Fruit fly (Drosophila melanogaster): ENCODE results near the gene Gug.

Gug gene

dm6 chr3L:8449800-8450690, at the start of gene Gug:
Gene Gug (plus strand): TSS chr3L:8449922.
- TF ChIP-seq insv (optimal IDR thresholded peaks at IDR 0.05) (no peak), Sin3A (optimal IDR thresholded peaks at IDR 0.05) (no peak), Myc (optimal IDR thresholded peaks at IDR 0.05) (no peak), psq (optimal IDR thresholded peaks at IDR 0.05) (no peak), ttk (optimal IDR thresholded peaks at IDR 0.05) (no peak), h (optimal IDR thresholded peaks at IDR 0.05) (no peak)

dm6 chr3L:8405123-8405522, 44.6 kb upstream of the Gug start, which contains the start of the genes Tpt, mkg-p and CG13667:
Gene Tpt (minus strand): TSS chr3L:8405277.
Gene mkg-p (minus strand): TSS chr3L:8405277.
Gene CG13667 (plus strand): TSS chr3L:8405454.
- TF ChIP-seq Myc (optimal IDR thresholded peaks at IDR 0.05) = no peak
- no peak for TF ChIP-seq ttk (optimal IDR thresholded peaks at IDR 0.05)
- no peak for TF ChIP-seq h (optimal IDR thresholded peaks at IDR 0.05)
- TF ChIP-seq psq (optimal IDR thresholded peaks at IDR 0.05) = no peak
- TF ChIP-seq insv (optimal IDR thresholded peaks at IDR 0.05) = no peak
- no peak for TF ChIP-seq Sin3A (optimal IDR thresholded peaks at IDR 0.05)

dm6 chr3L:8411439-8411897, 38.3 kb upstream of the Gug start, which contains the start of gene Exo70:
Gene Exo70 (plus strand): TSS chr3L:8411851.
- TF ChIP-seq psq (optimal IDR thresholded peaks at IDR 0.05) (no peak), Myc (optimal IDR thresholded peaks at IDR 0.05) (no peak), Sin3A (optimal IDR thresholded peaks at IDR 0.05) (no peak), insv (optimal IDR thresholded peaks at IDR 0.05) (no peak), ttk (optimal IDR thresholded peaks at IDR 0.05) (no peak), h (optimal IDR thresholded peaks at IDR 0.05) (no peak)

dm6 chr3L:8412725-8413124, 37.0 kb upstream of the Gug start, which contains the start of the genes Oseg1 and mtrm:
Gene Oseg1 (minus strand): TSS chr3L:8412825.
Gene mtrm (plus strand): TSS chr3L:8413012.
- TF ChIP-seq Sin3A (optimal IDR thresholded peaks at IDR 0.05) = no peak
- no peak for TF ChIP-seq h (optimal IDR thresholded peaks at IDR 0.05)
- no peak for TF ChIP-seq Myc (optimal IDR thresholded peaks at IDR 0.05)
- no peak for TF ChIP-seq insv (optimal IDR thresholded peaks at IDR 0.05)
- TF ChIP-seq ttk (optimal IDR thresholded peaks at IDR 0.05) = no peak
- TF ChIP-seq psq (optimal IDR thresholded peaks at IDR 0.05) = no peak

dm6 chr3L:8418984-8419383, 30.7 kb upstream of the Gug start:
- TF ChIP-seq Sin3A (optimal IDR thresholded peaks at IDR 0.05) (no peak), h (optimal IDR thresholded peaks at IDR 0.05) (no peak), insv (optimal IDR thresholded peaks at IDR 0.05) (no peak), ttk (optimal IDR thresholded peaks at IDR 0.05) (no peak), psq (optimal IDR thresholded peaks at IDR 0.05) (no peak), Myc (optimal IDR thresholded peaks at IDR 0.05) (no peak)

- TF ChIP-seq psq (optimal IDR thresholded peaks at IDR 0.05) = no peak
- no peak for TF ChIP-seq insv (optimal IDR thresholded peaks at IDR 0.05)
- TF ChIP-seq Myc (optimal IDR thresholded peaks at IDR 0.05) = no peak
- no peak for TF ChIP-seq h (optimal IDR thresholded peaks at IDR 0.05)
- no peak for TF ChIP-seq ttk (optimal IDR thresholded peaks at IDR 0.05)
- no peak for TF ChIP-seq Sin3A (optimal IDR thresholded peaks at IDR 0.05)
These were observed 30.0 kb upstream of the Gug start for dm6 chr3L:8419622-8420176.

- no peak for TF ChIP-seq h (optimal IDR thresholded peaks at IDR 0.05)
- no peak for TF ChIP-seq Myc (optimal IDR thresholded peaks at IDR 0.05)
- no peak for TF ChIP-seq ttk (optimal IDR thresholded peaks at IDR 0.05)
- no peak for TF ChIP-seq Sin3A (optimal IDR thresholded peaks at IDR 0.05)
- TF ChIP-seq insv (optimal IDR thresholded peaks at IDR 0.05) = no peak
- no peak for TF ChIP-seq psq (optimal IDR thresholded peaks at IDR 0.05)
These were observed 28.4 kb upstream of the Gug start for dm6 chr3L:8421361-8421760.

- no peak for TF ChIP-seq psq (optimal IDR thresholded peaks at IDR 0.05)
- TF ChIP-seq ttk (optimal IDR thresholded peaks at IDR 0.05) = no peak
- no peak for TF ChIP-seq insv (optimal IDR thresholded peaks at IDR 0.05)
- no peak for TF ChIP-seq Sin3A (optimal IDR thresholded peaks at IDR 0.05)
- TF ChIP-seq Myc (optimal IDR thresholded peaks at IDR 0.05) = no peak
- TF ChIP-seq h (optimal IDR thresholded peaks at IDR 0.05) = no peak
These were observed 27.7 kb upstream of the Gug start, which contains the start of gene CG32354 for dm6 chr3L:8421808-8422586. Gene CG32354 (minus strand): TSS chr3L:8422205.

- TF ChIP-seq Sin3A (optimal IDR thresholded peaks at IDR 0.05) (no peak), ttk (optimal IDR thresholded peaks at IDR 0.05) (no peak), h (optimal IDR thresholded peaks at IDR 0.05) (no peak), psq (optimal IDR thresholded peaks at IDR 0.05) (no peak), insv (optimal IDR thresholded peaks at IDR 0.05) (no peak), Myc (optimal IDR thresholded peaks at IDR 0.05) (no peak)
These were observed 26.6 kb upstream of the Gug start for dm6 chr3L:8423156-8423555.

- TF ChIP-seq insv (optimal IDR thresholded peaks at IDR 0.05) = no peak
- TF ChIP-seq psq (optimal IDR thresholded peaks at IDR 0.05) = no peak
- no peak for TF ChIP-seq Sin3A (optimal IDR thresholded peaks at IDR 0.05)
- TF ChIP-seq Myc (optimal IDR thresholded peaks at IDR 0.05) = no peak
- TF ChIP-seq ttk (optimal IDR thresholded peaks at IDR 0.05) = no peak
- no peak for TF ChIP-seq h (optimal IDR thresholded peaks at IDR 0.05)
These were observed 24.8 kb upstream of the Gug start, which contains the start of gene Cbl for dm6 chr3L:8424831-8425336. Gene Cbl (plus strand): TSS chr3L:8424954.

dm6 chr3L:8437583-8437982, 12.1 kb upstream of the Gug start:
- TF ChIP-seq psq (optimal IDR thresholded peaks at IDR 0.05) (no peak), Myc (optimal IDR thresholded peaks at IDR 0.05) (no peak), h (optimal IDR thresholded peaks at IDR 0.05) (no peak), ttk (optimal IDR thresholded peaks at IDR 0.05) (no peak), Sin3A (optimal IDR thresholded peaks at IDR 0.05) (no peak), insv (optimal IDR thresholded peaks at IDR 0.05) (no peak)

All from Kc167 (cell line).